Worm (Caenorhabditis elegans): ENCODE data around the gene T25D1.3.

Gene T25D1.3

DNA sequence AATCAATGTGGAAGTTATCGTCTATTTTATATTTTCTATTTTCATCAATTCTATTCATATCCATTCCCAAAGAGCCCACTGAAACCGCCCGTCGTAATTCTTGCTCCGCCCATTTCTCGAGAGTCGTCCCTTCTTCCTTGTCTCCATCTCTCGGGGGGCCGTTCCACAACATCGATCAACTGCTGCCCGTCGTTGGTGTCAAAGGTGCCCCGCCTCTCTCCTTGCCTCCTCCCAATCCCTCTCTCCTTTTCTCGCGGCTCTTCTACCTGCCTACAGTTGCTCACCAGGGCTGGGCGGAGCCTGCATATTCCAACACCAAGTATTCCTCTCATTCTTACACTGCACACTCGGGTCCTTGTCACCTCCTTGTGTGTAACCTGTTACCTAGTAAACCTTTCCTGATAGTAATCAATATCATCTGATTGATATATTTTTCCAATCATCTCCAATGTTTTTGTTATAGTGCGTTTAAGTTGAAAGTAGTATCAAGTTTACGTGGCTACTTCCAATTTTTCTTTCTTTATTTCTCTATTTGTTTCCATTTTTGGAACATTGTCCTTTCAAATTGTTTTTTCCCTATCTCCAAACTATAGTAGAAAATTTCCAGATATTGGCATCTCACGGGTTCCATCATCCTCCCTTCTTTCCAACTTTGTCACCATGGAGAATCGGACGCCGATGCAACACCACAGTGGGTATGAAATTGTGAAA, 30.9 kb downstream of the T25D1.3 start, which contains the start of gene pat-9:
pat-9 (plus strand) TSS at position 661 of the 711 bp plus-strand sequence.
- no peak for TF ChIP-seq zim-3 (tag; optimal IDR thresholded peaks at IDR 0.05)
- TF ChIP-seq cebp-2 (GFP tag; IDR thresholded peaks at IDR 0.05), result 0 out of 2 replicates have a peak, but pooled peaks have one; percentile 55
- 0 out of 2 replicates have a peak, but pooled peaks have one; percentile 13 for TF ChIP-seq nfyb-1 (GFP tag; IDR thresholded peaks at IDR 0.05)
- peak; percentile 82 for TF ChIP-seq zfh-2 (GFP tag; conservative IDR thresholded peaks at IDR 0.05)
- peak; percentile 18; the same call in 1 of the 2 replicates for TF ChIP-seq egrh-3 (GFP tag; IDR thresholded peaks at IDR 0.05)

DNA sequence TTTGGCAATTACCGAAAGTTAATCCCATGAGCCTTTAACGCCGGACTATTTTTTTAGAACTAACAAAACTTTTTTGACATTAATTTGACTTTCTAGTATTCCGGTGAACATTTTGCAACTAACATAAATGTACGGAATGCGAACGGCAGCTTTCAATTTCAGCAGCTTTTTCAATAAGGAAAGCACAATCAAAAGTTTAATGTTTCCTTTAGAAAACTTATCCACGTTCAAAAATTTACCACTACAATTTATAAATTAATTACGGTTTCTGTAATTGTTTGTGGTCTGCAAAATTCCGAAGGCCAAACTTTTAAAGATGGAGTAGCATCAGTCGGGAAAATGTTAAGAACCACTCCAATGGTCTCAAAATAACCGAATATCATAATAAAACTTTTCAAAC, 34.9 kb downstream of the T25D1.3 start, which contains the start of gene osm-1:
osm-1 (plus strand) TSS at position 301 of the 400 bp plus-strand sequence.
- TF ChIP-seq xnd-1 (tag; optimal IDR thresholded peaks at IDR 0.05), result no peak
- no peak for TF ChIP-seq ceh-27 (GFP tag; optimal IDR thresholded peaks at IDR 0.05)
- no peak for TF ChIP-seq B0019.2 (GFP tag; conservative IDR thresholded peaks at IDR 0.05)
- no peak for TF ChIP-seq C17E4.6 (GFP tag; IDR thresholded peaks at IDR 0.05)
- TF ChIP-seq F55B11.4 (tag; optimal IDR thresholded peaks at IDR 0.05; ENCODE audit: borderline replicate concordance, insufficient read depth), result no peak
- no peak for TF ChIP-seq tbx-9 (tag; optimal IDR thresholded peaks at IDR 0.05; ENCODE audit: borderline replicate concordance)
- TF ChIP-seq mes-4 (tag; optimal IDR thresholded peaks at IDR 0.05), result no peak
- TF ChIP-seq K12H6.12 (tag; optimal IDR thresholded peaks at IDR 0.05), result no peak
- no peak for TF ChIP-seq ekl-4 (GFP tag; IDR thresholded peaks at IDR 0.05)
- no peak for TF ChIP-seq nfya-1 (tag; optimal IDR thresholded peaks at IDR 0.05; ENCODE audit: borderline replicate concordance, insufficient read depth)
- TF ChIP-seq madf-3 (GFP tag; IDR thresholded peaks at IDR 0.05), result no peak
- TF ChIP-seq mxl-1 (tag; optimal IDR thresholded peaks at IDR 0.05), result no peak
- TF ChIP-seq Y67H2A.10 (GFP tag; conservative IDR thresholded peaks at IDR 0.05), result no peak
- no peak for TF ChIP-seq D2030.7 (GFP tag; IDR thresholded peaks at IDR 0.05)
- no peak for TF ChIP-seq F49E8.2 (tag; optimal IDR thresholded peaks at IDR 0.05; ENCODE audit: insufficient read depth)

DNA sequence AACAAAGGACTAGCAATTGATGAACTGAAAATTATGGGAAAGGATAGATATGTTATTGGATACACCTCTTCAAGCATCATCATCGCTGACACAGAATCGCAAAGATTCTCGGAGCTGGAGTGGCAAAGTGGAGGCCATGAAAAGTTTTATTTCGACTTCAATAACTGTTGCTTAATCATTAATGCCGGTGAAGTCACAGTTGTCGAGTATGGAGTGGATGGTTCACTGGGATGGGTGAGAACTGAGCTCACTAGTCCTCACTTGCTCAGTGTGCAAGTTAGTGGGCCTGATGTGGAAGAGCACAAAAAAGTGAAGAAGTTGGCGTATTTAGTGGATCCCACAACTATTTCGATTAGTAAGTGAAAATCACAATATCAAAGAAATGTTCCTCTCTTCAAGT, 38.4 kb downstream of the T25D1.3 start:
- TF ChIP-seq B0019.2 (GFP tag; conservative IDR thresholded peaks at IDR 0.05) (no peak), rec-8 (tag; optimal IDR thresholded peaks at IDR 0.05) (no peak), F10E7.11 (tag; optimal IDR thresholded peaks at IDR 0.05) (no peak), ztf-3 (GFP tag; optimal IDR thresholded peaks at IDR 0.05) (no peak), mxl-1 (tag; optimal IDR thresholded peaks at IDR 0.05) (no peak), F55B11.4 (tag; optimal IDR thresholded peaks at IDR 0.05; ENCODE audit: borderline replicate concordance, insufficient read depth) (no peak), B0336.3 (GFP tag; IDR thresholded peaks at IDR 0.05) (no peak), ceh-40 (GFP tag; IDR thresholded peaks at IDR 0.05) (no peak), K12H6.12 (tag; optimal IDR thresholded peaks at IDR 0.05) (no peak), C06A6.2 (GFP tag; conservative IDR thresholded peaks at IDR 0.05) (no peak), snpc-3.4 (tag; optimal IDR thresholded peaks at IDR 0.05) (no peak), somi-1 (GFP tag; optimal IDR thresholded peaks at IDR 0.05) (no peak), ceh-79 (tag; optimal IDR thresholded peaks at IDR 0.05) (no peak)

DNA sequence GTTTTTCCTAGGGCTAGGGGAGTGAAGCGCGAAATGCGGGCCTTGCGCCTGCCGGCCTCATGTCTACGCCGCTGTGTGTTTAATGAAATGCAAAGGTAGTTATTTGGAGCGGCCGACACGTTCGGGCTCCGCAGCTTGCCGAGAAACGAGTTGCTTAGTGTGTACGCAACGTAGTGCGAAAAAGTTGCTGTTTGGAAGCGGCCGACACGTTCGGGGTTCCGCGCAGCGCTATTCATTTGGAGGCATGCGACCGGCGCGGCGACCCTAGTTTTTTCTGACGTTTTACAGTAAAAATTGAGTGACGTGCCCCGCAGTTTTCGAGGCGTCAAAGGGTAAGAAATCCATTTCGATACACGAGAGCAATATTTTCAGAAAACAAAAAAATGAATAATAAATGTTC, 40.2 kb downstream of the T25D1.3 start:
- peak; percentile 0 for TF ChIP-seq snpc-1.1 (tag; optimal IDR thresholded peaks at IDR 0.05; ENCODE audit: insufficient read depth)
- TF ChIP-seq dox-1 (GFP tag; IDR thresholded peaks at IDR 0.05), result 0 out of 2 replicates have a peak, but pooled peaks have one; percentile 18
- TF ChIP-seq snpc-4 (GFP tag; optimal IDR thresholded peaks at IDR 0.05), result no peak
- TF ChIP-seq snpc-4 (tag; optimal IDR thresholded peaks at IDR 0.05), result peak in 2 of 4 experiments; percentile 81 to 83
- peak; percentile 57 for TF ChIP-seq zfh-2 (GFP tag; conservative IDR thresholded peaks at IDR 0.05)
- no peak for TF ChIP-seq akir-1 (GFP tag; optimal IDR thresholded peaks at IDR 0.05)
